Worm (Caenorhabditis elegans) whole organism, early embryonic: ENCODE results near the gene msp-77.

Experiments used
- ets-7 ChIP-seq: sonication (generic microtip); optimal IDR thresholded peaks from 2 replicates; lab custom pipeline; 2016; ENCODE audit warnings: missing genotype, missing genetic modification characterization, missing compliant biosample characterization
- sea-1 ChIP-seq: fragments of 200-800 bp; sonication (Bioruptor generic); conservative IDR thresholded peaks from 2 replicates; pipeline ENCODE4 v1.3.6; 2022; ENCODE audit warnings: missing genetic modification characterization, missing compliant biosample characterization
- tbx-37 ChIP-seq: fragments of 200-800 bp; sonication (Bioruptor generic); conservative IDR thresholded peaks from 2 replicates; pipeline ENCODE4 v1.3.6; 2022; ENCODE audit warnings: missing genetic modification reagents, missing genetic modification characterization, missing compliant biosample characterization

DNA sequence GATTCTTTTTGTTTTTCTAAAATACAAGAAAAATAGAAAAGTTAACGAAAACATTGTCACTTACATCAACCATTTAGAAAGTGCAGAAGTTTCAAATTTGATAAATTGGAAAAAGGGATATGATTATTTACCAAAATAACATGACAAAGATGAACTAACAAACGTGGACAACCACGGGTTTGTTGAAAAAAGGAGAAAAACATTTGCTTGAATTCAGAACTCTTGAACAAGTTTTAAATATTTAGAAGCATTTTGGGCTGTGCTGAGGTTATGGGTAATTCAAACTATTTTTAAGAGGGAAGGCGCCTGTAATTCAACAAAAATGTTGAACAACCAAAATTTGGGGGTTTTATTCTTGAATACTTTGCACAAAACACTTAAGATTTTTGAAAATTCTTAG, 4.6 kb upstream of the msp-77 start, which contains the start of gene ttbk-3:
- TF ChIP-seq tbx-37 (GFP tag; lab: Robert Waterston, UW) (no peak), ets-7 (tag; lab: Kevin White, UChicago) (no peak), sea-1 (GFP tag; lab: Robert Waterston, UW) (no peak)
